Fruit fly (Drosophila melanogaster) whole organism, adult: ENCODE measurements around the gene CG3526.

Source experiments
- CG12768 ChIP-seq: fragments of 200-800 bp; sonication (Bioruptor generic); optimal IDR thresholded peaks from 2 replicates; lab custom pipeline; 2017; ENCODE audit warnings: missing biosample characterization, missing genetic modification characterization, mild to moderate bottlenecking, moderate library complexity, missing genetic modification reagents
- CG5204 ChIP-seq: fragments of 200-800 bp; sonication (Bioruptor generic); optimal IDR thresholded peaks from 2 replicates; lab custom pipeline; 2016; ENCODE audit warnings: missing biosample characterization, missing genetic modification characterization
- CG7101 ChIP-seq: fragments of 200-800 bp; sonication (Bioruptor generic); optimal IDR thresholded peaks from 2 replicates; lab custom pipeline; 2018; ENCODE audit warnings: missing biosample characterization, mild to moderate bottlenecking, missing genetic modification characterization, moderate library complexity
- Clk ChIP-seq: fragments of 200-800 bp; sonication (Bioruptor generic); optimal IDR thresholded peaks from 2 replicates; lab custom pipeline; 2017; ENCODE audit warnings: missing biosample characterization, missing genetic modification characterization
- Hr96 ChIP-seq: fragments of 200-800 bp; sonication (Bioruptor generic); optimal IDR thresholded peaks from 2 replicates; lab custom pipeline; 2016; ENCODE audit warnings: missing biosample characterization, missing genetic modification characterization
- Mnt ChIP-seq: fragments of 200-800 bp; sonication (Bioruptor generic); optimal IDR thresholded peaks from 2 replicates; lab custom pipeline; 2016; ENCODE audit warnings: missing biosample characterization, mild to moderate bottlenecking, missing genetic modification characterization
- bab1 ChIP-seq: fragments of 200-800 bp; sonication (Bioruptor generic); optimal IDR thresholded peaks from 3 replicates; lab custom pipeline; 2019; ENCODE audit warnings: missing biosample characterization, mild to moderate bottlenecking, missing genetic modification characterization, moderate library complexity
- cic ChIP-seq: fragments of 200-800 bp; sonication (Bioruptor generic); optimal IDR thresholded peaks from 2 replicates; lab custom pipeline; 2017; ENCODE audit warnings: missing biosample characterization, mild to moderate bottlenecking, missing genetic modification characterization, moderate library complexity
- cnc ChIP-seq, 2 experiments: fragments of >200 bp; optimal IDR thresholded peaks; 2 replicates each; lab custom pipeline; 2017
- kay ChIP-seq: fragments of 200-800 bp; sonication (Bioruptor generic); peaks from one replicate; lab custom pipeline; 2016; ENCODE audit warnings: missing biosample characterization, missing genetic modification characterization, borderline replicate concordance
- ovo ChIP-seq: fragments of 200-800 bp; sonication (Bioruptor generic); optimal IDR thresholded peaks from 2 replicates; lab custom pipeline; 2016; ENCODE audit warnings: missing biosample characterization, missing genetic modification characterization
- pad ChIP-seq: fragments of 200-800 bp; sonication (Bioruptor generic); optimal IDR thresholded peaks from 3 replicates; lab custom pipeline; 2017; ENCODE audit warnings: missing biosample characterization, missing genetic modification characterization, mild to moderate bottlenecking, moderate library complexity, missing genetic modification reagents
- tj ChIP-seq: fragments of 200-800 bp; sonication (Bioruptor generic); optimal IDR thresholded peaks from 3 replicates; lab custom pipeline; 2017; ENCODE audit warnings: missing biosample characterization, mild to moderate bottlenecking, missing genetic modification characterization, moderate library complexity
- toe ChIP-seq: fragments of 200-800 bp; sonication (Bioruptor generic); optimal IDR thresholded peaks from 2 replicates; lab custom pipeline; 2016; ENCODE audit warnings: missing biosample characterization, missing genetic modification characterization

DNA sequence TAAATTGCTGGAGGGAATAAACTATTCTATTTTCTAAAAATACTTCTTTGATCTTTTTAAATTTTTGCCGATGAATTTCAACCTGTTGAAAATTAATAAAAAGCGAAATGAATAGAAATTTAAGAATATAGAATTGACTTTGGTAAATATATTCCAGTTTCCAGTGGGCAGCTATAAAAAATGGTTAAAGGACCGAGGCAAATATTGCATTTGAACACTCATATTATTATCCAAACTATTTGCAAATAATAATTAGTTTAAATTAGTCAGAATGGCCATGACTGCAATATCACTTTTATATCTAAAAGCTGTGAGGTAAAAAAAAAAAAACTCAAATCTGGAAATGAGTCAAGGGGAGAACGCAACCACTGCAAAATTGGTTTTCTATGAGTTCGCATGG lies 44.3 kb downstream of the CG3526 start, which contains the start of gene CG3592:
- TF ChIP-seq CG5204 (no peak), CG7101 (no peak), cic (GFP tag; lab: Kevin White, UChicago) (no peak), Mnt (GFP tag; lab: Kevin White, UChicago) (no peak), toe (GFP tag; lab: Kevin White, UChicago) (no peak), kay (GFP tag; lab: Kevin White, UChicago) (no peak), Clk (GFP tag; lab: Kevin White, UChicago) (no peak), Hr96 (GFP tag; lab: Kevin White, UChicago) (no peak), ovo (GFP tag; lab: Kevin White, UChicago) (no peak), tj (GFP tag; lab: Kevin White, UChicago) (no peak), CG12768 (GFP tag; lab: Kevin White, UChicago) (no peak), cnc (optimal IDR thresholded peaks at IDR 0.05; lab: Kevin White, UChicago) (no peak), bab1 (GFP tag; lab: Kevin White, UChicago) (no peak), pad (GFP tag; lab: Kevin White, UChicago) (no peak)
